Worm (Caenorhabditis elegans): Measurements from ENCODE around the gene tars-1.

ce11 chrII:11705787-11706186, 10.3 kb upstream of the tars-1 start, which contains the start of gene VF13D12L.3:
- TF ChIP-seq elt-2 (tag; optimal IDR thresholded peaks at IDR 0.05), result peak; percentile 5
- TF ChIP-seq unc-62 (GFP tag; optimal IDR thresholded peaks at IDR 0.05), result no peak
- TF ChIP-seq pqm-1 (tag; optimal IDR thresholded peaks at IDR 0.05), result peak; percentile 45
- TF ChIP-seq ama-1 (optimal IDR thresholded peaks at IDR 0.05), result no peak
- no peak for TF ChIP-seq lin-15B (tag; optimal IDR thresholded peaks at IDR 0.05)
- no peak for TF ChIP-seq egl-27 (tag; optimal IDR thresholded peaks at IDR 0.05)
- TF ChIP-seq sea-2 (GFP tag; optimal IDR thresholded peaks at IDR 0.05), result no peak
- TF ChIP-seq nhr-11 (tag; optimal IDR thresholded peaks at IDR 0.05), result no peak
- no peak for TF ChIP-seq aly-2 (tag; optimal IDR thresholded peaks at IDR 0.05)
- TF ChIP-seq fkh-10 (GFP tag; optimal IDR thresholded peaks at IDR 0.05), result no peak
- no peak for TF ChIP-seq R02D3.7 (tag; optimal IDR thresholded peaks at IDR 0.05)
- no peak for TF ChIP-seq egl-5 (tag; optimal IDR thresholded peaks at IDR 0.05)
- no peak for TF ChIP-seq nhr-25 (tag; optimal IDR thresholded peaks at IDR 0.05)
- TF ChIP-seq ztf-4 (tag; optimal IDR thresholded peaks at IDR 0.05), result no peak

Measured in whole organism, L3 larva.